Worm (Caenorhabditis elegans): Measurements from ENCODE around the gene C33C12.7.

DNA sequence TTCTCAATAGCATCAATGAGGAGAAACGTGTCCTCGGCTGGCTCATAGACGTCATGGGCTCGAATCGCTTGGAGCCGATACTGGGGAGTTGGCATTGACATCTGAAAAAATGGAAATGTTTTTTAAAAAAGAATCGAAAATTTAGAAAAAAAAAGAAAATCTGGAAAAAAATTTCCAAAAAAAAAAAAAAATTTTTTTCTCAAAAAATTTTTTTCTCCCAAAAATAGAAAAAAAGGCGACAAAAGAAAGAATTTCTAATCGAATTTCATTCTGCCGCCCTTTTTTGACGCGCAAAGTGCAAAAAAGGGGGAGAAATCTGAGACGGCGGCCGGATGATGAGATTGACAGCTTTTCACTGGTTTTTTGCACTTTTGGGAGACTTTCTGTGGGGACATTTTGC, 14.1 kb upstream of the C33C12.7 start, which contains the start of gene mtq-2:
- TF ChIP-seq ceh-36 (tag; optimal IDR thresholded peaks at IDR 0.05) (no peak), B0310.2 (tag; optimal IDR thresholded peaks at IDR 0.05) (no peak), ets-7 (tag; optimal IDR thresholded peaks at IDR 0.05) (no peak), ama-1 (optimal IDR thresholded peaks at IDR 0.05) (no peak), hnd-1 (tag; optimal IDR thresholded peaks at IDR 0.05) (no peak)
